Comparison of ENCODE assay signal across 4 fruit fly cellular contexts in the genomic region with DNA sequence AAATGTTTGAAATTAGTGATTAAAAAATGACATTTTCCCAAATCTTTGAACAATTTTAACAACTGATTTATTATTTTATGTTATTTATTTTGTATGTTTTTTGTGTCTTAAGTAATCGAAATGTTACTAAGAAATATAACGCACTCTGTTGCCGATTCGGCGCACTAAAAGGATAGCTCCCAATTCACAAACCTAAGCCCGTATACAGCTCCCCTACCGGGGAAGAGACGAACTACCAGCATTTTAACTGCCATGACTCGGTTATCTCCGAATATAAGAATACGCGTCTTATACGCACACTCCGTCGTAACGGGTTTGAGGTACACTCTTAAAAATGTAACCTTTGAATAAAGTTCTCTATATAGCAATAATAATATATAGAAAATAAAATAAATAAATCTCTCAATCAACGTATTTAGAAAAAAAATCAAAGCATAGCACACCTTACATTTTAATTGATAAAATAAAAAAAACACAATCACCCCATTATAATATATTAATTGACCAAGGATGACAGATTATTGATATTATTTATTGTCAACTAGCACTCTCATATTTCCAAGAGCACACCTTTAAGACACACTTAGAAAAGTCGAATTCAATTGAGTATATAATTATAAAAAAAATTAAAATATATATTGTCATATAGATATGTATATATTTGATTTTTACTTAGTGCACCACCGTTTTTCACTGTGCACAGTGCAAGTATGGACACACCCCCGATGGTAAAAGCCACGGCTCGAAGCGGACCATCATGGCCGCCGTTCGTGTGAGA.
TF ChIP-seq lines count a peak whose summit lies in the region.

No protein-coding gene starts in this region.

TF ChIP-seq in whole organism, embryonic, 481 proteins besides CTCF, POLR2A, EP300 and RAD21 (continued from another document and continues in another):
- TF ChIP-seq HmgD (GFP tag; optimal IDR thresholded peaks at IDR 0.05; lab: Kevin White, UChicago) (peak; percentile 32), phol (tag; optimal IDR thresholded peaks at IDR 0.05; lab: Kevin White, UChicago) (peak; percentile 90), fd96Cb (tag; optimal IDR thresholded peaks at IDR 0.05; lab: Kevin White, UChicago) (peak; percentile 87), CG43689 (GFP tag; IDR thresholded peaks at IDR 0.05; lab: Robert Waterston, UW) (peak; percentile 31; the same call in 1 of the 2 replicates), Dref (GFP tag; IDR thresholded peaks at IDR 0.05; lab: Robert Waterston, UW) (no peak), CG2889 (GFP tag; IDR thresholded peaks at IDR 0.05; lab: Robert Waterston, UW) (0 out of 3 replicates have a peak, but pooled peaks have one; percentile 5), luna (GFP tag; optimal IDR thresholded peaks at IDR 0.05; lab: Kevin White, UChicago) (no peak), tx (GFP tag; optimal IDR thresholded peaks at IDR 0.05; lab: Kevin White, UChicago) (no peak), CG12391 (tag; optimal IDR thresholded peaks at IDR 0.05; lab: Kevin White, UChicago) (peak; percentile 87), Nf-YB (GFP tag; optimal IDR thresholded peaks at IDR 0.05; lab: Kevin White, UChicago) (peak; percentile 91), CG8281 (tag; optimal IDR thresholded peaks at IDR 0.05; lab: Kevin White, UChicago) (peak; percentile 56), CG7928 (GFP tag; optimal IDR thresholded peaks at IDR 0.05; lab: Kevin White, UChicago) (no peak), H2.0 (GFP tag; IDR thresholded peaks at IDR 0.05; lab: Robert Waterston, UW) (peak; percentile 67), CG15514 (GFP tag; optimal IDR thresholded peaks at IDR 0.05; lab: Kevin White, UChicago) (peak; percentile 43), CG8290 (GFP tag; optimal IDR thresholded peaks at IDR 0.05; lab: Kevin White, UChicago) (peak; percentile 37), CG8290 (tag; optimal IDR thresholded peaks at IDR 0.05; lab: Kevin White, UChicago) (no peak), amos (GFP tag; IDR thresholded peaks at IDR 0.05; lab: Robert Waterston, UW; ENCODE audit: partially characterized antibody) (peak; percentile 12; the same call in 1 of the 2 replicates), Awh (GFP tag; IDR thresholded peaks at IDR 0.05; lab: Robert Waterston, UW) (no peak; the same call in 1 of the 2 replicates), klu (GFP tag; IDR thresholded peaks at IDR 0.05; lab: Robert Waterston, UW) (peak; percentile 36; the same call in 1 of the 2 replicates), Xrp1 (GFP tag; IDR thresholded peaks at IDR 0.05; lab: Robert Waterston, UW) (peak; percentile 80), emc (GFP tag; optimal IDR thresholded peaks at IDR 0.05; lab: Kevin White, UChicago) (no peak), Usf (GFP tag; optimal IDR thresholded peaks at IDR 0.05; lab: Kevin White, UChicago) (peak; percentile 73), Dfd (GFP tag; optimal IDR thresholded peaks at IDR 0.05; lab: Kevin White, UChicago) (no peak), CG17829 (tag; optimal IDR thresholded peaks at IDR 0.05; lab: Kevin White, UChicago) (peak; percentile 91), az2 (GFP tag; optimal IDR thresholded peaks at IDR 0.05; lab: Kevin White, UChicago) (peak; percentile 74), CG9817 (tag; optimal IDR thresholded peaks at IDR 0.05; lab: Kevin White, UChicago) (peak; percentile 65), CG16779 (GFP tag; IDR thresholded peaks at IDR 0.05; lab: Robert Waterston, UW) (no peak), Doc3 (GFP tag; IDR thresholded peaks at IDR 0.05; lab: Robert Waterston, UW; ENCODE audit: partially characterized antibody) (no peak), jing (GFP tag; optimal IDR thresholded peaks at IDR 0.05; lab: Kevin White, UChicago) (no peak), CG10321 (GFP tag; IDR thresholded peaks at IDR 0.05; lab: Robert Waterston, UW) (no peak)

TF ChIP-seq in whole organism, prepupa, 60 proteins besides CTCF, POLR2A, EP300 and RAD21 (continued from another document and continues in another):
- TF ChIP-seq fd85E (GFP tag; optimal IDR thresholded peaks at IDR 0.05; lab: Kevin White, UChicago) (no peak), CG3919 (GFP tag; optimal IDR thresholded peaks at IDR 0.05; lab: Kevin White, UChicago) (peak; percentile 71), CG8119 (GFP tag; IDR thresholded peaks at IDR 0.05; lab: Robert Waterston, UW) (peak; percentile 67), Ets96B (tag; optimal IDR thresholded peaks at IDR 0.05; lab: Kevin White, UChicago) (peak; percentile 74), Blimp-1 (GFP tag; optimal IDR thresholded peaks at IDR 0.05; lab: Kevin White, UChicago) (peak; percentile 44), CG6163 (GFP tag; IDR thresholded peaks at IDR 0.05; lab: Robert Waterston, UW) (peak; percentile 65; the same call in 2 of the 3 replicates), dac (GFP tag; optimal IDR thresholded peaks at IDR 0.05; lab: Kevin White, UChicago) (no peak), CG11762 (GFP tag; optimal IDR thresholded peaks at IDR 0.05; lab: Kevin White, UChicago; ENCODE audit: insufficient read depth) (peak; percentile 61), CG9139 (GFP tag; optimal IDR thresholded peaks at IDR 0.05; lab: Kevin White, UChicago) (peak; percentile 42), Smox (GFP tag; optimal IDR thresholded peaks at IDR 0.05; lab: Kevin White, UChicago) (peak; percentile 49), lz (GFP tag; optimal IDR thresholded peaks at IDR 0.05; lab: Kevin White, UChicago) (peak; percentile 43), CG6276 (GFP tag; optimal IDR thresholded peaks at IDR 0.05; lab: Kevin White, UChicago) (peak; percentile 73), Eip93F (GFP tag; optimal IDR thresholded peaks at IDR 0.05; lab: Kevin White, UChicago) (no peak), CG8632 (GFP tag; optimal IDR thresholded peaks at IDR 0.05; lab: Kevin White, UChicago) (peak; percentile 83), cyc (GFP tag; optimal IDR thresholded peaks at IDR 0.05; lab: Kevin White, UChicago) (no peak), CG11294 (GFP tag; IDR thresholded peaks at IDR 0.05; lab: Robert Waterston, UW) (no peak; the same call in 1 of the 2 replicates), topi (GFP tag; optimal IDR thresholded peaks at IDR 0.05; lab: Kevin White, UChicago) (peak; percentile 43), CG10669 (GFP tag; optimal IDR thresholded peaks at IDR 0.05; lab: Kevin White, UChicago) (peak; percentile 65), CG6808 (GFP tag; optimal IDR thresholded peaks at IDR 0.05; lab: Kevin White, UChicago) (peak; percentile 51), achi (GFP tag; optimal IDR thresholded peaks at IDR 0.05; lab: Kevin White, UChicago) (peak; percentile 85), spab (GFP tag; optimal IDR thresholded peaks at IDR 0.05; lab: Kevin White, UChicago) (peak; percentile 54), CG7368 (GFP tag; optimal IDR thresholded peaks at IDR 0.05; lab: Kevin White, UChicago) (peak; percentile 50), Met (GFP tag; optimal IDR thresholded peaks at IDR 0.05; lab: Kevin White, UChicago) (peak; percentile 50), CG32006 (GFP tag; optimal IDR thresholded peaks at IDR 0.05; lab: Kevin White, UChicago) (peak; percentile 93), Sox14 (GFP tag; optimal IDR thresholded peaks at IDR 0.05; lab: Kevin White, UChicago) (no peak), Hr38 (GFP tag; optimal IDR thresholded peaks at IDR 0.05; lab: Kevin White, UChicago) (no peak), svp (GFP tag; lab: Kevin White, UChicago) (peak; percentile 73), CG16779 (tag; optimal IDR thresholded peaks at IDR 0.05; lab: Kevin White, UChicago) (peak; percentile 51), CG6854 (GFP tag; optimal IDR thresholded peaks at IDR 0.05; lab: Kevin White, UChicago) (no peak), fkh (GFP tag; optimal IDR thresholded peaks at IDR 0.05; lab: Kevin White, UChicago) (peak; percentile 20), Sox15 (GFP tag; optimal IDR thresholded peaks at IDR 0.05; lab: Kevin White, UChicago) (peak; percentile 55)

TF ChIP-seq in whole organism, pupa, 21 proteins besides CTCF, POLR2A, EP300 and RAD21 (continued from another document):
- TF ChIP-seq CG14655 (GFP tag; optimal IDR thresholded peaks at IDR 0.05; lab: Kevin White, UChicago), result peak; percentile 91
- TF ChIP-seq CG12605 (GFP tag; IDR thresholded peaks at IDR 0.05; lab: Robert Waterston, UW), result no peak

TF ChIP-seq in whole organism, wandering third instar larva, 38 proteins besides CTCF, POLR2A, EP300 and RAD21 (continued from another document):
- TF ChIP-seq CrebA (GFP tag; optimal IDR thresholded peaks at IDR 0.05; lab: Kevin White, UChicago; ENCODE audit: borderline replicate concordance) (no peak), CG32264 (GFP tag; optimal IDR thresholded peaks at IDR 0.05; lab: Kevin White, UChicago) (no peak), usp (GFP tag; optimal IDR thresholded peaks at IDR 0.05; lab: Kevin White, UChicago) (no peak), Dif (GFP tag; optimal IDR thresholded peaks at IDR 0.05; lab: Kevin White, UChicago; ENCODE audit: partially characterized antibody) (no peak), woc (GFP tag; optimal IDR thresholded peaks at IDR 0.05; lab: Kevin White, UChicago) (no peak), dsf (GFP tag; optimal IDR thresholded peaks at IDR 0.05; lab: Kevin White, UChicago; ENCODE audit: borderline replicate concordance) (no peak), fru (GFP tag; optimal IDR thresholded peaks at IDR 0.05; lab: Kevin White, UChicago) (peak; percentile 50), Hnf4 (GFP tag; optimal IDR thresholded peaks at IDR 0.05; lab: Kevin White, UChicago) (no peak), foxo (GFP tag; optimal IDR thresholded peaks at IDR 0.05; lab: Kevin White, UChicago) (peak in 1 of 2 experiments; percentile 73), OdsH (GFP tag; optimal IDR thresholded peaks at IDR 0.05; lab: Kevin White, UChicago) (peak; percentile 75), sv (GFP tag; optimal IDR thresholded peaks at IDR 0.05; lab: Kevin White, UChicago) (peak; percentile 29), dmrt93B (GFP tag; optimal IDR thresholded peaks at IDR 0.05; lab: Kevin White, UChicago) (peak; percentile 54), br (GFP tag; optimal IDR thresholded peaks at IDR 0.05; lab: Kevin White, UChicago) (peak; percentile 17), N (GFP tag; optimal IDR thresholded peaks at IDR 0.05; lab: Kevin White, UChicago) (no peak)
